Fruit fly (Drosophila melanogaster) ovary, adult (tissue): Measurements from ENCODE around the gene CG32107.

Source experiments
- CG17801 ChIP-seq: fragments of 200-800 bp; optimal IDR thresholded peaks from 2 replicates; lab custom pipeline; 2019; ENCODE audit warnings: missing biosample characterization, mild to moderate bottlenecking, missing genetic modification characterization, moderate library complexity; ENCODE audit not compliant: partially characterized antibody

CG32107 gene

dm6 chr3L:12861255-12861899 lies at the start of gene CG32107:
Gene CG32107, minus strand, starts transcription at chr3L:12861305.
- TF ChIP-seq CG17801 (GFP tag; lab: Kevin White, UChicago): no peak

- TF ChIP-seq CG17801 (GFP tag; lab: Kevin White, UChicago): no peak
Measured at dm6 chr3L:12903611-12904010, 42.5 kb upstream of the CG32107 start, which contains the start of gene CG32117. Gene CG32117, minus strand, starts transcription at chr3L:12903711.

DNA sequence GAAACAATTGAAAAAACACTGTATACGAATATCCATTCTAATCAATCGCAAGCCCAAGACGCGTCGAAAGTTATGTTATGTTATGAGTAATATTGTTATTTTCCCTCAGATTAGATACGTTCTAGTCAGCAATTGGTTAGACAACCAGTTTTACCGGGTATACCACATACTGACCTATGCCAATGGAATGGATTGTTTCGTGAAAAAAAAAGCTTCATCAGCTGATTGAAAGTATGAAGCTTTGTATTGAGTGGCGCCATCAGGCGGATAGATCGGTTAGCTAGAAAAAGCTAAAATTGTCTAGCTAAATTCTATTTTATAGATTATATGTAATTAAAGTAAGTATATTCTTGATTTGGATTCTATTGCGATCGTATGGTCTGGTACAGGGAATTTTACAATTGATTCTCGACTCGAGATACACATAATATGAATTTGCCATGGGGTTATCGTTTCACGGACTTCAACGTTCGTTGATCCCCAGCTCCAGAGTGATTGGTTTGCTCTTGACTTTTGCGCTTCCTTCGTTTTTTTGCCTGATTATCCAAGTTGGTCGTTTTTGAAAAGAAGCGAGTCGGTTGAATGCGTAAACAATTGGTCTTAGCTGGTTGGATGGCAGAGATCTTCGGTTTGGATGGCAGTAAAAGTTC lies 41.6 kb upstream of the CG32107 start, which contains the start of gene CG12520:
Gene CG12520, minus strand, starts transcription at position 159 of the 650 bp plus-strand sequence.
- TF ChIP-seq CG17801 (GFP tag; lab: Kevin White, UChicago): no peak

DNA sequence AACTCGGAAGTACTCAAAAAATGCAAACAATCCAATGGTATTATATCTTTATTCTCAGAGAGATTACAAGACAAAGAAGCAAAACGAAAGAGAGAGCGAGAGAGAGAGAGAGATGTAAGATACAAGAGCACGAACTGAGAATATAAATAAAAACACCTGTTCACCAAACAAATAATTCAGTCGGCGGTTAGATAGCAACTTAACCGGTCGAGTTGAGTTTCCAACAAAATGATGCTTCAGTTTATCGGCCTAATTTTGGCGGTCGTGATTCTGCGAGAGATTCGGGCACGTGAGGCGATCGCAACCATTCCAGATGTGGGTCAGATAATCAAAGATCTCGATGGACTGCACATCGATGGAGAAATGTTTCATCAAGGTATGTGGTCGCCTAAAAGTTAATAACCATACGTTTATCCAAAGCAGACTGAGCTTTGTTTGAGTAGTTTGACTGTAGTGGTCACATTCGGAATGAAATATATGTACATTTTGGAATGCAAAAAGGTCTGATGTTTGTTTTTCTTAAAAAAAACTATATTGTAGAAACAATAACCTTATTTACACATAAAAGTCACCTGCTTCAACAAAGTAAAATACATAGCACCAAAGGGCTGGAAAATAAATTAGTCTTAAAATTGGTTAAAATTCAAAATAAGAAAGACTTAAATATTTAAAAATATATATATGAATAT lies 31.5 kb upstream of the CG32107 start, which contains the start of gene CG14118:
Gene CG14118, plus strand, starts transcription at position 174 of the 689 bp plus-strand sequence.
- TF ChIP-seq CG17801 (GFP tag; lab: Kevin White, UChicago): no peak

dm6 chr3L:12889353-12889820 lies 28.3 kb upstream of the CG32107 start, which contains the start of gene CG43894:
Gene CG43894, plus strand, starts transcription at chr3L:12889770.
- TF ChIP-seq CG17801 (GFP tag; lab: Kevin White, UChicago): no peak

DNA sequence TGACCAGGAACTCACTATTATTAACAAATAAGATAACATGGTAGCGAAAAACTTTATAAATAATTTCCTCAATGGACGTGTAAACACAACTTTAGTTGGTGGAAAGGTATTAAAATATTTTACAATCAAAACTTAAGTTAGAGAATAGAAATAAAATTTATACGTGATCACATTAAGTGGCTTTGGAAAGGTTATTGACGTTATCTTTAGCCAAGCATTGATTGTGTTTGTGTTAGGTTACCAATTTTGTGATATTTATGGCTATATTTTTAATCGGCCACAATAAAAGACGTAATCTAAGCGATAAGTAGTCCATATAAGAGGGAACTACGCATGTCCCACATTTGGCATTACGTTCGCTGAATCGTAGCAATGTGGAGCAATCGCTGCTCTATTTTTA lies 23.6 kb upstream of the CG32107 start, which contains the start of gene CG14120:
Gene CG14120, plus strand, starts transcription at position 360 of the 400 bp plus-strand sequence.
- TF ChIP-seq CG17801 (GFP tag; lab: Kevin White, UChicago): no peak

- no peak for TF ChIP-seq CG17801 (GFP tag; lab: Kevin White, UChicago)
Measured at dm6 chr3L:12874211-12874610, 13.1 kb upstream of the CG32107 start.

dm6 chr3L:12867956-12868443 lies 6.9 kb upstream of the CG32107 start:
- no peak for TF ChIP-seq CG17801 (GFP tag; lab: Kevin White, UChicago)

- no peak for TF ChIP-seq CG17801 (GFP tag; lab: Kevin White, UChicago)
Measured at dm6 chr3L:12864472-12864871, 3.4 kb upstream of the CG32107 start.

dm6 chr3L:12862820-12863219 lies 1.7 kb upstream of the CG32107 start, which contains the start of gene CG10943:
Gene CG10943, minus strand, starts transcription at chr3L:12862920.
- TF ChIP-seq CG17801 (GFP tag; lab: Kevin White, UChicago): no peak

DNA sequence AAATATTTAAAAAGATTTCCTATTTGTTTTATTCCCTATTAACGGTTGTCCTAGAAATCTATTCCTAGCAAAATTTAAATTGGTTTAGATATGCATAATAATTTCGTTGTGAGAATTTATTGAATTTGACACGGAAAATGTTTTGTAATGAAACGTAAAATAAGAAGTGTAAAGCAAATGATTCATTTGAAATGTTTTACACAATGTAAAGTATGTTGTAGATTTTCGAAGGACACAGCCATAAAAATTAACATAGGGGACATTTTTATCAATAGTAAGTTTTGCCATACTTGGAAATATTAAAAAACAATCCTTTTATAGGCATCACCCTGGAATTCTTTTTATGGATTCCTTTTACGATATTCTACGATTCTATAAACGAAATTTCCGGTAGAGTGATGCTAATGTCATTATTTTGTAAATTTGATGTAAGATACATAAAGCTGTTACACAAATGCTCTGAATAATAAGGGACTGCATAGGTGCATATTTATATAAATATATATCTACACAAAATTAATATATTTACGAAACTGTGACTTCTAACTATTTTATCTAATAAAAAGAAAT lies 3.5 kb downstream of the CG32107 start:
- TF ChIP-seq CG17801 (GFP tag; lab: Kevin White, UChicago): no peak

dm6 chr3L:12853423-12853822 lies 7.7 kb downstream of the CG32107 start, which contains the start of gene Ent3:
Gene Ent3, plus strand, starts transcription at chr3L:12853646.
- no peak for TF ChIP-seq CG17801 (GFP tag; lab: Kevin White, UChicago)

dm6 chr3L:12849867-12850301 lies 11.2 kb downstream of the CG32107 start, which contains the start of the genes CG10948 and Wbp2:
Gene CG10948, minus strand, starts transcription at chr3L:12850117.
Gene Wbp2, plus strand, starts transcription at chr3L:12850165.
- peak; percentile 86 for TF ChIP-seq CG17801 (GFP tag; lab: Kevin White, UChicago)
